Worm (Caenorhabditis elegans) whole organism, L1 larva: ENCODE results near the gene fbxa-32.

ENCODE experiments used
- C04F5.9 ChIP-seq: sonication (generic microtip); optimal IDR thresholded peaks from 2 replicates; lab custom pipeline; 2016; ENCODE audit warnings: missing genetic modification characterization, missing compliant biosample characterization
- C16A3.4 ChIP-seq: fragments of 150-350 bp; optimal IDR thresholded peaks from 2 replicates; lab custom pipeline; 2014; ENCODE audit warnings: missing biosample characterization, missing genetic modification characterization
- blmp-1 ChIP-seq: fragments of 150-350 bp; optimal IDR thresholded peaks from 2 replicates; lab custom pipeline; 2014; ENCODE audit warnings: missing biosample characterization, missing genetic modification characterization
- dsc-1 ChIP-seq: sonication (generic microtip); optimal IDR thresholded peaks from 2 replicates; lab custom pipeline; 2016; ENCODE audit warnings: mild to moderate bottlenecking, missing genetic modification characterization, missing compliant biosample characterization
- efl-1 ChIP-seq, 4 experiments: fragments of 150-350 bp; optimal IDR thresholded peaks in 3 of 4; peaks in 1 of 4; 1 replicate in 1 of 4; 2 replicates in 3 of 4; lab custom pipeline; 2014; ENCODE audit warnings: missing biosample characterization in 2 of 4, missing genetic modification characterization in 2 of 4, missing genetic modification reagents in 2 of 4
- egl-27 ChIP-seq, 2 experiments: fragments of 150-350 bp in 1 of 2; sonication (generic microtip); optimal IDR thresholded peaks; 3 replicates each; lab custom pipeline; 2017 to 2018; ENCODE audit warnings: missing biosample characterization in 2 of 2, missing genetic modification characterization in 2 of 2, missing genetic modification reagents in 2 of 2
- elt-2 ChIP-seq: sonication (generic microtip); optimal IDR thresholded peaks from 2 replicates; lab custom pipeline; 2016; ENCODE audit warnings: missing genetic modification characterization, mild to moderate bottlenecking, inconsistent platforms, missing compliant biosample characterization, missing genetic modification reagents
- elt-3 ChIP-seq, 6 experiments: fragments of 150-350 bp in 1 of 6; sonication (generic microtip); optimal IDR thresholded peaks; 2 replicates each; lab custom pipeline; 2017 to 2018; ENCODE audit warnings: missing biosample characterization in 6 of 6, missing genetic modification characterization in 6 of 6, inconsistent platforms in 1 of 6
- ets-5 ChIP-seq: fragments of 200-800 bp; sonication (Bioruptor generic); IDR thresholded peaks from 2 replicates; pipeline ENCODE4 v1.3.6; 2022; ENCODE audit warnings: missing genetic modification characterization, missing compliant biosample characterization
- fkh-10 ChIP-seq: sonication (generic microtip); optimal IDR thresholded peaks from 2 replicates; lab custom pipeline; 2017; ENCODE audit warnings: missing biosample characterization, missing genetic modification reagents, missing genetic modification characterization
- fkh-4 ChIP-seq: sonication (generic microtip); optimal IDR thresholded peaks from 2 replicates; lab custom pipeline; 2016; ENCODE audit warnings: missing compliant biosample characterization, missing genetic modification characterization, borderline replicate concordance
- hlh-4 ChIP-seq: sonication (generic microtip); optimal IDR thresholded peaks from 2 replicates; lab custom pipeline; 2016; ENCODE audit warnings: mild to moderate bottlenecking, missing genetic modification characterization, missing compliant biosample characterization
- hpl-2 ChIP-seq: fragments of 150-350 bp; optimal IDR thresholded peaks from 2 replicates; lab custom pipeline; 2014; ENCODE audit warnings: missing biosample characterization, missing genetic modification reagents, missing genetic modification characterization
- irx-1 ChIP-seq: sonication (generic microtip); optimal IDR thresholded peaks from 2 replicates; lab custom pipeline; 2016; ENCODE audit warnings: missing genetic modification characterization, missing compliant biosample characterization
- isw-1 ChIP-seq: fragments of 200-800 bp; sonication (Bioruptor generic); IDR thresholded peaks from 2 replicates; pipeline ENCODE4 v1.3.6; 2022; ENCODE audit warnings: missing genetic modification characterization, missing compliant biosample characterization
- lin-13 ChIP-seq: fragments of 150-350 bp; optimal IDR thresholded peaks from 2 replicates; lab custom pipeline; 2014; ENCODE audit warnings: missing biosample characterization, missing genetic modification reagents, missing genetic modification characterization
- lin-15B ChIP-seq: fragments of 150-350 bp; sonication (generic microtip); optimal IDR thresholded peaks from 3 replicates; lab custom pipeline; 2014; ENCODE audit warnings: missing biosample characterization, missing genetic modification characterization
- lir-3 ChIP-seq: sonication (generic microtip); optimal IDR thresholded peaks from 2 replicates; lab custom pipeline; 2016; ENCODE audit warnings: mild to moderate bottlenecking, missing genetic modification characterization, moderate library complexity, missing compliant biosample characterization; ENCODE audit not compliant: poor library complexity
- mab-9 ChIP-seq: fragments of 200-800 bp; sonication (Bioruptor generic); IDR thresholded peaks from 2 replicates; pipeline ENCODE4 v1.3.6; 2022; ENCODE audit warnings: missing genetic modification reagents, missing genetic modification characterization, missing compliant biosample characterization
- mdl-1 ChIP-seq, 2 experiments: fragments of 150-350 bp; optimal IDR thresholded peaks; 2 replicates each; lab custom pipeline; 2014 to 2017; ENCODE audit warnings: missing biosample characterization in 2 of 2, missing genetic modification characterization in 2 of 2, inconsistent platforms in 1 of 2
- nhr-11 ChIP-seq: fragments of 150-350 bp; optimal IDR thresholded peaks from 2 replicates; lab custom pipeline; 2014; ENCODE audit warnings: missing biosample characterization, missing genetic modification characterization
- nhr-47 ChIP-seq: sonication (generic microtip); optimal IDR thresholded peaks from 2 replicates; lab custom pipeline; 2016; ENCODE audit warnings: mild to moderate bottlenecking, missing genetic modification characterization, moderate library complexity, missing compliant biosample characterization
- pqm-1 ChIP-seq: sonication (generic microtip); optimal IDR thresholded peaks from 3 replicates; lab custom pipeline; 2017; ENCODE audit warnings: missing biosample characterization, missing genetic modification characterization
- snpc-4 ChIP-seq: fragments of 150-350 bp; optimal IDR thresholded peaks from 2 replicates; lab custom pipeline; 2014; ENCODE audit warnings: missing biosample characterization, missing genetic modification characterization
- tbx-2 ChIP-seq: sonication (generic microtip); optimal IDR thresholded peaks from 2 replicates; lab custom pipeline; 2016; ENCODE audit warnings: missing genetic modification characterization, missing compliant biosample characterization
- tlp-1 ChIP-seq: fragments of 150-350 bp; optimal IDR thresholded peaks from 2 replicates; lab custom pipeline; 2014; ENCODE audit warnings: missing biosample characterization, missing genetic modification characterization
- unc-98 ChIP-seq: fragments of 200-800 bp; sonication (Bioruptor generic); IDR thresholded peaks from 2 replicates; pipeline ENCODE4 v1.3.6; 2022; ENCODE audit warnings: missing genetic modification characterization, missing compliant biosample characterization
- vab-15 ChIP-seq: sonication (generic microtip); optimal IDR thresholded peaks from 2 replicates; lab custom pipeline; 2017; ENCODE audit warnings: missing genotype, mild to moderate bottlenecking, missing genetic modification characterization, missing compliant biosample characterization
- xbp-1 ChIP-seq: sonication (generic microtip); optimal IDR thresholded peaks from 2 replicates; lab custom pipeline; 2016; ENCODE audit warnings: missing genetic modification characterization, missing compliant biosample characterization
- zip-4 ChIP-seq: fragments of 200-800 bp; sonication (Bioruptor generic); optimal IDR thresholded peaks from 2 replicates; lab custom pipeline; 2018; ENCODE audit warnings: mild to moderate bottlenecking, missing genetic modification characterization, moderate library complexity, missing compliant biosample characterization
- ztf-11 ChIP-seq, 2 experiments: sonication (generic microtip); optimal IDR thresholded peaks; 2 replicates each; lab custom pipeline; 2016 to 2017; ENCODE audit warnings: missing genetic modification characterization in 2 of 2, missing biosample characterization in 1 of 2, missing compliant biosample characterization in 1 of 2

fbxa-32 gene

ce11 chrIII:1307333-1307732 lies 38.3 kb upstream of the fbxa-32 start:
- TF ChIP-seq unc-98 (GFP tag; lab: Robert Waterston, UW) (no peak), efl-1 (optimal IDR thresholded peaks at IDR 0.05; lab: Kevin White, UChicago) (no peak), efl-1 (GFP tag; optimal IDR thresholded peaks at IDR 0.05 in 1 of 2; lab: Kevin White, UChicago) (peak in 1 of 2 experiments; percentile 51)

DNA sequence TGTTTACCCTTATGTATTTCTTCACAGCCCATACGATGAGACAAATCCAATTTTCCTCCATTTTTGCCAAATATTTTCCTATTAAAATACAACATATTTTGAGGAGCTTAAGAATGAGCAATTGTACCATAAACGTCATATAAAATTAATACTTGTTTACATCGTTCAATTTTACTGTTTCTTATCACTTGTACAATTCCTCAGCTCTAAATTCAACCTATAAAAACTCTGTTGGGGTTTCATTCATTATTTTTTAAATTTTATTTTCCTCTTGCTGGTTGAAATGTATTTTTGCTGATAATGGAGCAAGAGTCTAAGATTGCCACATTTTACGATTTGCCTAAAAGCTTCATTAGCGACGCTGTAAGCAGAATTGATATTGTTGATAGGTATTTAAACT lies 34.4 kb upstream of the fbxa-32 start, which contains the start of gene fbxa-75:
Gene fbxa-75 (plus strand): TSS at position 301 of the 400 bp plus-strand sequence.
- TF ChIP-seq mdl-1 (tag; optimal IDR thresholded peaks at IDR 0.05; lab: Kevin White, UChicago): no peak
- no peak for TF ChIP-seq pqm-1 (tag; lab: Kevin White, UChicago)
- no peak for TF ChIP-seq fkh-4 (tag; lab: Kevin White, UChicago)
- TF ChIP-seq lin-13 (GFP tag; lab: Kevin White, UChicago): no peak
- TF ChIP-seq irx-1 (tag; lab: Kevin White, UChicago): no peak
- no peak for TF ChIP-seq C04F5.9 (tag; lab: Kevin White, UChicago)
- no peak for TF ChIP-seq nhr-11 (tag; lab: Kevin White, UChicago)
- no peak for TF ChIP-seq zip-4 (GFP tag; lab: Kevin White, UChicago)
- no peak for TF ChIP-seq efl-1 (optimal IDR thresholded peaks at IDR 0.05; lab: Kevin White, UChicago)
- no peak for TF ChIP-seq efl-1 (GFP tag; optimal IDR thresholded peaks at IDR 0.05 in 1 of 2; lab: Kevin White, UChicago)
- TF ChIP-seq lir-3 (tag; lab: Kevin White, UChicago): no peak
- no peak for TF ChIP-seq C16A3.4

DNA sequence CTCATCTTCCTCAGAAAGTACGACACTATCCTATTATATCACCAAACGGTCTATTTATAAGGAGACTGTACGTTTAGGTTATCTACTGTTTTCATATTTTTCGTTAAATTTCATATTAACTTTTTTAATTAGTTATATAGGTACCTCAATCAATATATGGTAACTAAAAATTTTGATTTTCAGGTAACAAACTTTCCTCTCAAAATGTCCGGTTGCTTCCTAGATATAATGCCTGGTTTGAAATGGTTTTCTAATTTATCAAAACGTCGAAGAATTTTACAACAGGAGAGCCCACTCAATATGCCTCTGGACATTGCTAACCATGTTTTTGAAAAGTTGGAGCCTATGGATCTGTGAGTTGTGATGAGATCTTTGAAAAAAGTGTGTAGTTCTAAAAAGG lies 28.5 kb upstream of the fbxa-32 start, which contains the start of gene fbxa-28:
Gene fbxa-28 (plus strand): TSS at position 301 of the 400 bp plus-strand sequence.
- TF ChIP-seq hlh-4 (tag; lab: Kevin White, UChicago) (no peak), ztf-11 (tag; optimal IDR thresholded peaks at IDR 0.05; lab: Kevin White, UChicago) (no peak), elt-3 (tag; optimal IDR thresholded peaks at IDR 0.05; lab: Kevin White, UChicago) (no peak), hpl-2 (no peak), fkh-10 (GFP tag; lab: Kevin White, UChicago) (no peak), elt-2 (tag; lab: Kevin White, UChicago) (no peak), mdl-1 (tag; optimal IDR thresholded peaks at IDR 0.05; lab: Kevin White, UChicago) (no peak), nhr-47 (no peak), egl-27 (tag; optimal IDR thresholded peaks at IDR 0.05; lab: Kevin White, UChicago) (no peak)

- TF ChIP-seq isw-1 (no peak), efl-1 (optimal IDR thresholded peaks at IDR 0.05; lab: Kevin White, UChicago) (no peak), efl-1 (GFP tag; optimal IDR thresholded peaks at IDR 0.05 in 1 of 2; lab: Kevin White, UChicago) (peak in 1 of 2 experiments; percentile 19), unc-98 (GFP tag; lab: Robert Waterston, UW) (no peak), elt-3 (tag; optimal IDR thresholded peaks at IDR 0.05; lab: Kevin White, UChicago) (peak in 2 of 6 experiments; percentile 13), elt-2 (tag; lab: Kevin White, UChicago) (peak; percentile 82), lin-15B (tag; lab: Kevin White, UChicago) (no peak)
Measured at ce11 chrIII:1295149-1295716, 26.2 kb upstream of the fbxa-32 start, which contains the start of gene fbxa-35. TSS of gene fbxa-35 (plus strand) at chrIII:1295666.

- TF ChIP-seq ets-5 (GFP tag; lab: Robert Waterston, UW) (no peak), tbx-2 (tag; lab: Kevin White, UChicago) (no peak), dsc-1 (tag; lab: Kevin White, UChicago) (no peak), lir-3 (tag; lab: Kevin White, UChicago) (no peak), mab-9 (GFP tag; lab: Robert Waterston, UW) (no peak), ztf-11 (tag; optimal IDR thresholded peaks at IDR 0.05; lab: Kevin White, UChicago) (no peak), elt-2 (tag; lab: Kevin White, UChicago) (no peak), blmp-1 (tag; lab: Kevin White, UChicago) (no peak), xbp-1 (tag; lab: Kevin White, UChicago) (no peak), egl-27 (tag; optimal IDR thresholded peaks at IDR 0.05; lab: Kevin White, UChicago) (no peak), vab-15 (tag; lab: Kevin White, UChicago) (no peak), snpc-4 (tag; lab: Kevin White, UChicago) (no peak), tlp-1 (tag; lab: Kevin White, UChicago) (no peak), nhr-47 (no peak), pqm-1 (tag; lab: Kevin White, UChicago) (no peak), zip-4 (GFP tag; lab: Kevin White, UChicago) (no peak)
Measured at ce11 chrIII:1293135-1293534, 24.1 kb upstream of the fbxa-32 start, which contains the start of gene fbxa-36. TSS of gene fbxa-36 (minus strand) at chrIII:1293235.
